Fruit fly (Drosophila melanogaster) whole organism, embryonic: ENCODE measurements around the gene CG18302.

Experiments used
- Bgb ChIP-seq: fragments of 200-800 bp; sonication (Bioruptor generic); IDR thresholded peaks from 2 replicates; pipeline ENCODE4 v1.3.6; 2022; ENCODE audit warnings: missing biosample characterization, missing genetic modification characterization; ENCODE audit not compliant: partially characterized antibody
- CG1024 ChIP-seq: fragments of 200-800 bp; sonication (Bioruptor generic); IDR thresholded peaks from 2 replicates; pipeline ENCODE4 v1.3.6; 2022; ENCODE audit warnings: missing biosample characterization, missing genetic modification characterization
- CG10267 ChIP-seq: fragments of 200-800 bp; sonication (Bioruptor generic); optimal IDR thresholded peaks from 2 replicates; lab custom pipeline; 2018; ENCODE audit warnings: missing biosample characterization, mild to moderate bottlenecking, missing genetic modification characterization, moderate library complexity
- CG11398 ChIP-seq: fragments of 200-800 bp; sonication (Bioruptor generic); optimal IDR thresholded peaks from 2 replicates; lab custom pipeline; 2016; ENCODE audit warnings: missing biosample characterization, missing genetic modification characterization
- CG12299 ChIP-seq: fragments of 200-800 bp; sonication (Bioruptor generic); optimal IDR thresholded peaks from 2 replicates; lab custom pipeline; 2018; ENCODE audit warnings: missing biosample characterization, mild to moderate bottlenecking, missing genetic modification characterization
- CG1233 ChIP-seq: fragments of 200-800 bp; sonication (Bioruptor generic); optimal IDR thresholded peaks from 4 replicates; lab custom pipeline; 2018; ENCODE audit warnings: missing biosample characterization, mild to moderate bottlenecking, missing genetic modification characterization
- CG14860 ChIP-seq: fragments of 200-800 bp; sonication (Bioruptor generic); IDR thresholded peaks from 3 replicates; pipeline ENCODE4 v1.3.6; 2022; ENCODE audit warnings: missing biosample characterization, missing genetic modification characterization; ENCODE audit not compliant: partially characterized antibody
- CG14965 ChIP-seq: fragments of 200-800 bp; sonication (Bioruptor generic); optimal IDR thresholded peaks from 2 replicates; lab custom pipeline; 2016; ENCODE audit warnings: missing biosample characterization, missing genetic modification characterization, borderline replicate concordance
- CG16779 ChIP-seq: fragments of 200-800 bp; sonication (Bioruptor generic); IDR thresholded peaks from 2 replicates; pipeline ENCODE4 v1.3.6; 2022; ENCODE audit warnings: missing biosample characterization, missing genetic modification characterization
- CG17359 ChIP-seq: fragments of 200-800 bp; sonication (Bioruptor generic); optimal IDR thresholded peaks from 3 replicates; lab custom pipeline; 2018; ENCODE audit warnings: missing biosample characterization, mild to moderate bottlenecking, missing genetic modification characterization, moderate library complexity
- CG17361 ChIP-seq: fragments of 200-800 bp; sonication (Bioruptor generic); IDR thresholded peaks from 3 replicates; pipeline ENCODE4 v1.3.6; 2022; ENCODE audit warnings: missing biosample characterization, missing genetic modification characterization
- CG17385 ChIP-seq: fragments of 200-800 bp; sonication (Bioruptor generic); optimal IDR thresholded peaks from 3 replicates; lab custom pipeline; 2018; ENCODE audit warnings: missing biosample characterization, mild to moderate bottlenecking, missing genetic modification characterization
- CG1792 ChIP-seq: fragments of 200-800 bp; sonication (Bioruptor generic); optimal IDR thresholded peaks from 2 replicates; lab custom pipeline; 2016; ENCODE audit warnings: missing biosample characterization, missing genetic modification characterization
- CG18262 ChIP-seq: fragments of 200-800 bp; optimal IDR thresholded peaks from 3 replicates; lab custom pipeline; 2019; ENCODE audit warnings: missing biosample characterization, mild to moderate bottlenecking, missing genetic modification characterization, moderate library complexity
- CG18619 ChIP-seq: fragments of 200-800 bp; sonication (Bioruptor generic); optimal IDR thresholded peaks from 3 replicates; lab custom pipeline; 2017; ENCODE audit warnings: missing biosample characterization, mild to moderate bottlenecking, missing genetic modification characterization
- CG2116 ChIP-seq: fragments of 200-800 bp; sonication (Bioruptor generic); optimal IDR thresholded peaks from 3 replicates; lab custom pipeline; 2018; ENCODE audit warnings: missing biosample characterization, mild to moderate bottlenecking, missing genetic modification characterization
- CG2202 ChIP-seq: fragments of 200-800 bp; sonication (Bioruptor generic); optimal IDR thresholded peaks from 2 replicates; lab custom pipeline; 2018; ENCODE audit warnings: missing biosample characterization, mild to moderate bottlenecking, missing genetic modification characterization
- CG30403 ChIP-seq: fragments of 200-800 bp; sonication (Bioruptor generic); optimal IDR thresholded peaks from 3 replicates; lab custom pipeline; 2016; ENCODE audit warnings: missing biosample characterization, missing genetic modification characterization
- CG30431 ChIP-seq: fragments of 200-800 bp; sonication (Bioruptor generic); optimal IDR thresholded peaks from 2 replicates; lab custom pipeline; 2017; ENCODE audit warnings: missing biosample characterization, missing genetic modification characterization
- CG4328 ChIP-seq: fragments of 200-800 bp; sonication (Bioruptor generic); optimal IDR thresholded peaks from 3 replicates; lab custom pipeline; 2017; ENCODE audit warnings: missing biosample characterization, missing genetic modification reagents, missing genetic modification characterization
- CG7357 ChIP-seq: fragments of 200-800 bp; sonication (Bioruptor generic); IDR thresholded peaks from 3 replicates; pipeline ENCODE4 v1.3.6; 2022; ENCODE audit warnings: missing biosample characterization, missing genetic modification characterization
- CG7839 ChIP-seq: fragments of 200-800 bp; sonication (Bioruptor generic); optimal IDR thresholded peaks from 3 replicates; lab custom pipeline; 2018; ENCODE audit warnings: missing biosample characterization, mild to moderate bottlenecking, missing genetic modification characterization, moderate library complexity
- CG8924 ChIP-seq: fragments of 200-800 bp; optimal IDR thresholded peaks from 3 replicates; lab custom pipeline; 2019; ENCODE audit warnings: missing biosample characterization, mild to moderate bottlenecking, missing genetic modification characterization, moderate library complexity
- Deaf1 ChIP-seq: fragments of 200-800 bp; optimal IDR thresholded peaks from 3 replicates; lab custom pipeline; 2019; ENCODE audit warnings: missing biosample characterization, mild to moderate bottlenecking, missing genetic modification characterization, moderate library complexity
- Dip2 ChIP-seq: fragments of 200-800 bp; sonication (Bioruptor generic); IDR thresholded peaks from 2 replicates; pipeline ENCODE4 v1.3.6; 2022; ENCODE audit warnings: missing biosample characterization, missing genetic modification characterization
- Doc3 ChIP-seq: fragments of 200-800 bp; sonication (Bioruptor generic); IDR thresholded peaks from 3 replicates; pipeline ENCODE4 v1.3.6; 2022; ENCODE audit warnings: missing biosample characterization, missing genetic modification characterization; ENCODE audit not compliant: partially characterized antibody
- Dp ChIP-seq: fragments of 200-800 bp; sonication (Bioruptor generic); optimal IDR thresholded peaks from 2 replicates; lab custom pipeline; 2018; ENCODE audit warnings: missing biosample characterization, mild to moderate bottlenecking, missing genetic modification characterization, moderate library complexity
- Drgx ChIP-seq: fragments of 200-800 bp; sonication (Bioruptor generic); IDR thresholded peaks from 2 replicates; pipeline ENCODE4 v1.3.6; 2022; ENCODE audit warnings: missing biosample characterization, missing genetic modification characterization
- Elba2 ChIP-seq: fragments of 200-800 bp; sonication (Bioruptor generic); optimal IDR thresholded peaks from 3 replicates; lab custom pipeline; 2016; ENCODE audit warnings: missing biosample characterization, missing genetic modification characterization
- Gsc ChIP-seq: fragments of 200-800 bp; sonication (Bioruptor generic); IDR thresholded peaks from 2 replicates; pipeline ENCODE4 v1.3.6; 2022; ENCODE audit warnings: missing biosample characterization, missing genetic modification characterization
- HLH4C ChIP-seq: fragments of 200-800 bp; sonication (Bioruptor generic); IDR thresholded peaks from 3 replicates; pipeline ENCODE4 v1.3.6; 2022; ENCODE audit warnings: missing biosample characterization, missing genetic modification characterization; ENCODE audit not compliant: partially characterized antibody
- HLH54F ChIP-seq: fragments of 200-800 bp; sonication (Bioruptor generic); optimal IDR thresholded peaks from 3 replicates; lab custom pipeline; 2016; ENCODE audit warnings: missing biosample characterization, missing genetic modification characterization
- HmgZ ChIP-seq: fragments of 200-800 bp; sonication (Bioruptor generic); optimal IDR thresholded peaks from 2 replicates; lab custom pipeline; 2018; ENCODE audit warnings: missing biosample characterization, mild to moderate bottlenecking, missing genetic modification characterization
- NK7.1 ChIP-seq: fragments of 200-800 bp; sonication (Bioruptor generic); optimal IDR thresholded peaks from 3 replicates; lab custom pipeline; 2016; ENCODE audit warnings: missing biosample characterization, missing genetic modification characterization
- Stat92E ChIP-seq, 3 experiments: fragments of >200 bp in 2 of 3; fragments of 200-800 bp in 1 of 3; sonication (Bioruptor generic) in 1 of 3; optimal IDR thresholded peaks; 2 replicates each; lab custom pipeline; 2017 to 2019; ENCODE audit warnings: missing biosample characterization in 3 of 3, missing genetic modification characterization in 3 of 3, mild to moderate bottlenecking in 1 of 3, moderate library complexity in 1 of 3
- ara ChIP-seq: fragments of 200-800 bp; sonication (Bioruptor generic); IDR thresholded peaks from 2 replicates; pipeline ENCODE4 v1.3.6; 2022; ENCODE audit warnings: missing biosample characterization, missing genetic modification characterization
- dm ChIP-seq: fragments of 200-800 bp; sonication (Bioruptor generic); optimal IDR thresholded peaks from 3 replicates; lab custom pipeline; 2016; ENCODE audit warnings: missing biosample characterization, missing genetic modification characterization
- gem ChIP-seq: fragments of 200-800 bp; sonication (Bioruptor generic); optimal IDR thresholded peaks from 2 replicates; lab custom pipeline; 2019; ENCODE audit warnings: missing biosample characterization, mild to moderate bottlenecking, missing genetic modification characterization, moderate library complexity
- grn ChIP-seq: fragments of 200-800 bp; sonication (Bioruptor generic); optimal IDR thresholded peaks from 3 replicates; lab custom pipeline; 2017; ENCODE audit warnings: missing biosample characterization, missing genetic modification characterization
- knrl ChIP-seq: fragments of 200-800 bp; sonication (Bioruptor generic); IDR thresholded peaks from 3 replicates; pipeline ENCODE4 v1.3.6; 2022; ENCODE audit warnings: missing biosample characterization, missing genetic modification characterization; ENCODE audit not compliant: partially characterized antibody
- pan ChIP-seq, 4 experiments: fragments of >200 bp in 3 of 4; fragments of 200-800 bp in 1 of 4; sonication (Bioruptor generic) in 1 of 4; optimal IDR thresholded peaks in 3 of 4; IDR thresholded peaks in 1 of 4; 2 replicates each; pipeline versions ENCODE4 v1.3.6 to Lab custom; 2017 to 2022; ENCODE audit warnings: missing biosample characterization in 2 of 4, missing genetic modification characterization in 2 of 4, mixed read lengths in 1 of 4
- phol ChIP-seq: fragments of 200-800 bp; sonication (Bioruptor generic); optimal IDR thresholded peaks from 3 replicates; lab custom pipeline; 2018; ENCODE audit warnings: missing biosample characterization, mild to moderate bottlenecking, missing genetic modification characterization, moderate library complexity
- rib ChIP-seq: fragments of 200-800 bp; sonication (Bioruptor generic); IDR thresholded peaks from 2 replicates; pipeline ENCODE4 v1.3.6; 2022; ENCODE audit warnings: missing biosample characterization, missing genetic modification characterization
- schlank ChIP-seq: fragments of 200-800 bp; sonication (Bioruptor generic); optimal IDR thresholded peaks from 2 replicates; lab custom pipeline; 2018; ENCODE audit warnings: missing biosample characterization, mild to moderate bottlenecking, missing genetic modification characterization
- tx ChIP-seq: fragments of 200-800 bp; sonication (Bioruptor generic); optimal IDR thresholded peaks from 2 replicates; lab custom pipeline; 2016; ENCODE audit warnings: missing biosample characterization, missing genetic modification characterization
- vnd ChIP-seq: fragments of 200-800 bp; sonication (Bioruptor generic); IDR thresholded peaks from 3 replicates; pipeline ENCODE4 v1.3.6; 2022; ENCODE audit warnings: missing biosample characterization, missing genetic modification characterization; ENCODE audit not compliant: partially characterized antibody
- vvl ChIP-seq: fragments of 200-800 bp; sonication (Bioruptor generic); IDR thresholded peaks from 2 replicates; pipeline ENCODE4 v1.3.6; 2022; ENCODE audit warnings: missing biosample characterization, missing genetic modification characterization
- wdn ChIP-seq: fragments of 200-800 bp; sonication (Bioruptor generic); IDR thresholded peaks from 2 replicates; pipeline ENCODE4 v1.3.6; 2022; ENCODE audit warnings: missing biosample characterization, missing genetic modification characterization

CG18302 gene

dm6 chr2L:10516470-10517048, 17.6 kb upstream of the CG18302 start (continued):
- TF ChIP-seq CG14965 (GFP tag; lab: Kevin White, UChicago) (no peak), NK7.1 (GFP tag; lab: Kevin White, UChicago) (peak; percentile 21), CG30403 (peak; percentile 53), CG1024 (GFP tag; lab: Robert Waterston, UW) (no peak), CG4328 (GFP tag; lab: Kevin White, UChicago) (no peak), Doc3 (GFP tag; lab: Robert Waterston, UW) (no peak), grn (GFP tag; lab: Kevin White, UChicago) (no peak), Stat92E (GFP tag; optimal IDR thresholded peaks at IDR 0.05; lab: Kevin White, UChicago) (peak in 1 of 3 experiments; percentile 31), CG30431 (peak; percentile 28), CG18619 (GFP tag; lab: Kevin White, UChicago) (peak; percentile 17), schlank (tag; lab: Kevin White, UChicago) (no peak), CG14860 (no peak), HLH54F (GFP tag; lab: Kevin White, UChicago) (peak; percentile 31), Bgb (GFP tag; lab: Robert Waterston, UW) (peak; percentile 50; the same call in 1 of the 2 replicates), Drgx (GFP tag; lab: Robert Waterston, UW) (peak; percentile 64), rib (GFP tag; lab: Robert Waterston, UW) (peak; percentile 53; the same call in 1 of the 2 replicates), HLH4C (peak; percentile 24; the same call in 1 of the 3 replicates), CG17359 (tag; lab: Kevin White, UChicago) (peak; percentile 36), CG10267 (tag; lab: Kevin White, UChicago) (peak; percentile 10), CG17361 (GFP tag; lab: Robert Waterston, UW) (peak; percentile 67; the same call in 2 of the 3 replicates), CG16779 (GFP tag; lab: Robert Waterston, UW) (0 out of 2 replicates have a peak, but pooled peaks have one; percentile 18), CG11398 (GFP tag; lab: Kevin White, UChicago) (peak; percentile 13), dm (GFP tag; lab: Kevin White, UChicago) (peak; percentile 11), CG7839 (tag; lab: Kevin White, UChicago) (peak; percentile 22), Dp (peak; percentile 19), CG8924 (tag; lab: Kevin White, UChicago) (peak; percentile 12), CG1792 (GFP tag; lab: Kevin White, UChicago) (peak; percentile 33), CG7357 (GFP tag; lab: Robert Waterston, UW) (no peak), CG12299 (no peak), HmgZ (tag; lab: Kevin White, UChicago) (peak; percentile 49), ara (GFP tag; lab: Robert Waterston, UW) (0 out of 2 replicates have a peak, but pooled peaks have one; percentile 26), CG17385 (GFP tag; lab: Kevin White, UChicago) (peak; percentile 36), vnd (GFP tag; lab: Robert Waterston, UW) (no peak), CG2116 (peak; percentile 59), pan (optimal IDR thresholded peaks at IDR 0.05; lab: Kevin White, UChicago) (no peak), pan (GFP tag; optimal IDR thresholded peaks at IDR 0.05 in 1 of 2, IDR thresholded peaks at IDR 0.05 in 1 of 2) (peak in 1 of 2 experiments; percentile 27), Gsc (no peak), Dip2 (GFP tag; lab: Robert Waterston, UW) (0 out of 2 replicates have a peak, but pooled peaks have one; percentile 5), phol (peak; percentile 38), Deaf1 (tag; lab: Kevin White, UChicago) (peak; percentile 77), tx (GFP tag; lab: Kevin White, UChicago) (no peak), wdn (GFP tag; lab: Robert Waterston, UW) (0 out of 2 replicates have a peak, but pooled peaks have one; percentile 28), Elba2 (GFP tag; lab: Kevin White, UChicago) (no peak), gem (tag; lab: Kevin White, UChicago) (peak; percentile 53), CG2202 (tag; lab: Kevin White, UChicago) (no peak), CG1233 (GFP tag; lab: Kevin White, UChicago) (peak; percentile 43), CG18262 (tag; lab: Kevin White, UChicago) (peak; percentile 34), vvl (GFP tag; lab: Robert Waterston, UW) (peak; percentile 55), knrl (GFP tag; lab: Robert Waterston, UW) (no peak; the same call in 2 of the 3 replicates)
